Worm (Caenorhabditis elegans) whole organism, L3 larva: ENCODE data around the gene exos-1.

Source experiments
- ZK546.5 ChIP-seq: sonication (generic microtip); optimal IDR thresholded peaks from 2 replicates; lab custom pipeline; 2017; ENCODE audit warnings: missing biosample characterization, missing genetic modification characterization
- aly-2 ChIP-seq: fragments of 150-350 bp; optimal IDR thresholded peaks from 2 replicates; lab custom pipeline; 2014; ENCODE audit warnings: missing biosample characterization, missing genetic modification characterization
- egl-27 ChIP-seq: sonication (generic microtip); optimal IDR thresholded peaks from 4 replicates; lab custom pipeline; 2017; ENCODE audit warnings: missing biosample characterization, missing genetic modification reagents, missing genetic modification characterization
- elt-3 ChIP-seq, 3 experiments: fragments of 150-350 bp in 1 of 3; sonication (generic microtip) in 2 of 3; optimal IDR thresholded peaks; 2 replicates in 2 of 3; 4 replicates in 1 of 3; lab custom pipeline; 2014 to 2017; ENCODE audit warnings: missing biosample characterization in 3 of 3, missing genetic modification characterization in 3 of 3
- lin-39 ChIP-seq: fragments of 150-350 bp; optimal IDR thresholded peaks from 2 replicates; lab custom pipeline; 2018; ENCODE audit warnings: missing biosample characterization, missing genetic modification reagents, missing genetic modification characterization
- nhr-23 ChIP-seq: fragments of 150-350 bp; optimal IDR thresholded peaks from 2 replicates; lab custom pipeline; 2014; ENCODE audit warnings: missing biosample characterization, missing genetic modification reagents, missing genetic modification characterization
- nhr-76 ChIP-seq: fragments of 150-350 bp; sonication (generic microtip); optimal IDR thresholded peaks from 5 replicates; lab custom pipeline; 2014; ENCODE audit warnings: missing biosample characterization, missing genetic modification characterization
- skn-1 ChIP-seq: fragments of 150-350 bp; optimal IDR thresholded peaks from 2 replicates; lab custom pipeline; 2014; ENCODE audit warnings: missing biosample characterization, missing genetic modification characterization
- snpc-4 ChIP-seq: fragments of 150-350 bp; optimal IDR thresholded peaks from 2 replicates; lab custom pipeline; 2014; ENCODE audit warnings: missing biosample characterization, missing genetic modification characterization
- unc-39 ChIP-seq: sonication (generic microtip); optimal IDR thresholded peaks from 4 replicates; lab custom pipeline; 2017; ENCODE audit warnings: missing biosample characterization, missing genetic modification characterization
- zag-1 ChIP-seq: fragments of 150-350 bp; optimal IDR thresholded peaks from 2 replicates; lab custom pipeline; 2014; ENCODE audit warnings: missing biosample characterization, missing genetic modification characterization
- ztf-11 ChIP-seq: fragments of 150-350 bp; optimal IDR thresholded peaks from 2 replicates; lab custom pipeline; 2014; ENCODE audit warnings: missing biosample characterization, missing genetic modification characterization
- ztf-4 ChIP-seq: fragments of 150-350 bp; optimal IDR thresholded peaks from 2 replicates; lab custom pipeline; 2014; ENCODE audit warnings: missing biosample characterization, missing genetic modification characterization

DNA sequence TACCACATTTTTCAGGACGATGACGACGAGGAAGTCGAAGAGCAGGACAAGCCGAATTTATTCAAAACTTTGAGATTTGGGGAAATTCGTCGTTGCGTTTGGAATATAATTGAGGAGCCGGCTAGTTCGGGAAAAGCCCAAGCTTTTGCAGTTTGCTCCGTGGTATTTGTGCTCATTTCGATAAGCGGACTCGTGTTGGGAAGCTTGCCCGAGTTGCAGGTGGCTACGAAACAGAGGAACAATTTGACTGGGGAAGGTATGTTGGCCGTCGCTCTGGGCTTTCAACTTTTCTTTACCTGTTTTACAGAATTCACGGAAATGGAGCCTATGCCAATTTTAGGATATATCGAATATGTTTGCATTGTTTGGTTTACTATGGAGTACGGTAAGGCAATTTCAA is 13.4 kb downstream of the exos-1 start:
- TF ChIP-seq unc-39 (tag; lab: Kevin White, UChicago) = no peak
- no peak for TF ChIP-seq zag-1
- TF ChIP-seq elt-3 (tag; optimal IDR thresholded peaks at IDR 0.05; lab: Kevin White, UChicago) = no peak
- TF ChIP-seq nhr-23 (tag; lab: Kevin White, UChicago) = no peak
- no peak for TF ChIP-seq ztf-11
- TF ChIP-seq nhr-76 (tag; lab: Kevin White, UChicago) = no peak
- no peak for TF ChIP-seq ztf-4 (tag; lab: Kevin White, UChicago)
- no peak for TF ChIP-seq egl-27
- TF ChIP-seq aly-2 = no peak
- TF ChIP-seq skn-1 = no peak
- no peak for TF ChIP-seq ZK546.5 (tag; lab: Kevin White, UChicago)
- no peak for TF ChIP-seq snpc-4 (tag; lab: Kevin White, UChicago)
- TF ChIP-seq lin-39 (tag; lab: Kevin White, UChicago) = no peak
